Worm (Caenorhabditis elegans) whole organism, L3 larva: ENCODE measurements around the gene Y39G8B.5.

Experiments
- fkh-10 ChIP-seq: sonication (generic microtip); optimal IDR thresholded peaks from 2 replicates; lab custom pipeline; 2017; ENCODE audit warnings: missing biosample characterization, missing genetic modification reagents, missing genetic modification characterization
- lin-15B ChIP-seq: fragments of 150-350 bp; optimal IDR thresholded peaks from 2 replicates; lab custom pipeline; 2014; ENCODE audit warnings: missing biosample characterization, missing genetic modification characterization

- TF ChIP-seq fkh-10 (GFP tag; lab: Kevin White, UChicago) (no peak), lin-15B (no peak)
Measured at ce11 chrII:13968979-13969378, 22.7 kb downstream of the Y39G8B.5 start, which contains the start of gene sre-43.
